Worm (Caenorhabditis elegans): ENCODE measurements around the gene lipl-2.

DNA sequence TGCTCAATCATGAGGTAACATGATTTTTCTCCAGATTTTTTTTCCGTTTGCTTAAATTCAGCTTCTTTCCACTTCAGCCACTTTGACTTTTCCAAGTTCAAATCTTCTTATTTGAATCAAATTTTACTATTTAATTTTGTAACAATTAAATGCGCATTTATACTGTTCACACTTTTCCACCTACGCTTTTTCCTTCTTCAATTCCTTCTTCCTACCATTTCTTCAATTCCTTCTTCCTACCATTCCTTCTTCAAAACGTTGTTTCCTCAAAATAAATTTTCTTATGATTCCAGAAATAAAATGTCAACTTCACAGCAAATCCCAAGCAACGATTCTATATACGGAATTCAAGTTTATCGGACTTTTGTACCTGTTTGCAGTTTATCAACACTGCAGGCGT lies 25.0 kb downstream of the lipl-2 start, which contains the start of gene sru-31:
- TF ChIP-seq nhr-76 (tag; optimal IDR thresholded peaks at IDR 0.05) = no peak
- no peak for TF ChIP-seq nhr-237 (tag; optimal IDR thresholded peaks at IDR 0.05)
- no peak for TF ChIP-seq nhr-12 (tag; optimal IDR thresholded peaks at IDR 0.05)
- TF ChIP-seq lsy-2 (tag; optimal IDR thresholded peaks at IDR 0.05) = no peak
- TF ChIP-seq lin-13 (tag; optimal IDR thresholded peaks at IDR 0.05) = no peak
- TF ChIP-seq snpc-4 (tag; optimal IDR thresholded peaks at IDR 0.05) = no peak
- no peak for TF ChIP-seq ztf-11 (tag; optimal IDR thresholded peaks at IDR 0.05)
- no peak for TF ChIP-seq unc-39 (tag; optimal IDR thresholded peaks at IDR 0.05)
- no peak for TF ChIP-seq sptf-1 (tag; optimal IDR thresholded peaks at IDR 0.05)

All from whole organism, mixed stage, embryonic.